Fruit fly (Drosophila melanogaster): ENCODE data around the gene Cpr76Ba.
A peak's percentile ranks its signal among the peaks of the same experiment; 100 is the strongest.

Cpr76Ba gene

DNA sequence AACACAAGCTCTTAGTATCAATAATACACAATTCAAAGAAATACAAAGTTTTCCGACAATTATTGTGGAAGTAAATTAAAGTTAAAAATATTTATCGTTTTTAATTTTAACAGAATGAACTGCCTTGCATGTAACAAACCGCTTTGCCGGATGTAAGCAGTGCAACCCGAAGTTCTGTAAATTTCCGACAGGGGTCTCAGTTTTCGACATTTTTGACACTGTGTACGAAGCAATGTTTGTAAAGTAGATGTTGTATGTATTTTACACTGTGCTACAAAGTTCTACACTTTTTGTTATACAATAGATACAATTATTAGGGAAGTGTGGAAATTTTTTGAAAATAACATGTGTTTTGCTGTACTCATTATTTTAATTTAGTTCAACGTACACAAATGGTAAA lies 1.6 kb downstream of the Cpr76Ba start (continued):
- TF ChIP-seq Hr39 (GFP tag; optimal IDR thresholded peaks at IDR 0.05) (peak; percentile 74), salr (GFP tag; optimal IDR thresholded peaks at IDR 0.05) (peak in 1 of 2 experiments; percentile 73), Gug (GFP tag; IDR thresholded peaks at IDR 0.05) (no peak), fkh (GFP tag; optimal IDR thresholded peaks at IDR 0.05) (no peak), fd59A (GFP tag; optimal IDR thresholded peaks at IDR 0.05) (no peak), CG4318 (GFP tag; optimal IDR thresholded peaks at IDR 0.05) (no peak), CG10669 (GFP tag; optimal IDR thresholded peaks at IDR 0.05) (peak; percentile 34), CG15336 (GFP tag; IDR thresholded peaks at IDR 0.05) (no peak), fd85E (GFP tag; optimal IDR thresholded peaks at IDR 0.05) (no peak), topi (GFP tag; optimal IDR thresholded peaks at IDR 0.05) (peak; percentile 60), CG8319 (GFP tag; optimal IDR thresholded peaks at IDR 0.05) (peak; percentile 39), CG3919 (GFP tag; optimal IDR thresholded peaks at IDR 0.05) (peak; percentile 70), eg (GFP tag; IDR thresholded peaks at IDR 0.05) (peak; percentile 75), CG9139 (GFP tag; optimal IDR thresholded peaks at IDR 0.05) (no peak), ss (GFP tag; optimal IDR thresholded peaks at IDR 0.05) (no peak), Sox102F (GFP tag; optimal IDR thresholded peaks at IDR 0.05) (no peak), Eip78C (GFP tag) (peak; percentile 79), spab (GFP tag; optimal IDR thresholded peaks at IDR 0.05) (no peak), CG6808 (GFP tag; optimal IDR thresholded peaks at IDR 0.05) (no peak), Hr38 (GFP tag; optimal IDR thresholded peaks at IDR 0.05) (no peak), cyc (GFP tag; optimal IDR thresholded peaks at IDR 0.05) (peak; percentile 82), esn (GFP tag; optimal IDR thresholded peaks at IDR 0.05) (no peak), CG6792 (GFP tag; optimal IDR thresholded peaks at IDR 0.05) (peak; percentile 47), pdm3 (GFP tag; optimal IDR thresholded peaks at IDR 0.05) (peak; percentile 60), achi (GFP tag; optimal IDR thresholded peaks at IDR 0.05) (no peak), CG6163 (GFP tag; IDR thresholded peaks at IDR 0.05) (peak; percentile 85), Sox14 (GFP tag; optimal IDR thresholded peaks at IDR 0.05) (no peak), CG8632 (GFP tag; optimal IDR thresholded peaks at IDR 0.05) (no peak), Sox15 (GFP tag; optimal IDR thresholded peaks at IDR 0.05) (peak; percentile 34), CG8119 (GFP tag; IDR thresholded peaks at IDR 0.05) (no peak), CG11294 (GFP tag; IDR thresholded peaks at IDR 0.05) (no peak), vri (GFP tag; optimal IDR thresholded peaks at IDR 0.05) (no peak), CG3032 (tag; optimal IDR thresholded peaks at IDR 0.05) (no peak), CG6276 (GFP tag; optimal IDR thresholded peaks at IDR 0.05) (no peak), OdsH (GFP tag; optimal IDR thresholded peaks at IDR 0.05) (peak; percentile 64), lz (GFP tag; optimal IDR thresholded peaks at IDR 0.05) (peak; percentile 76)

DNA sequence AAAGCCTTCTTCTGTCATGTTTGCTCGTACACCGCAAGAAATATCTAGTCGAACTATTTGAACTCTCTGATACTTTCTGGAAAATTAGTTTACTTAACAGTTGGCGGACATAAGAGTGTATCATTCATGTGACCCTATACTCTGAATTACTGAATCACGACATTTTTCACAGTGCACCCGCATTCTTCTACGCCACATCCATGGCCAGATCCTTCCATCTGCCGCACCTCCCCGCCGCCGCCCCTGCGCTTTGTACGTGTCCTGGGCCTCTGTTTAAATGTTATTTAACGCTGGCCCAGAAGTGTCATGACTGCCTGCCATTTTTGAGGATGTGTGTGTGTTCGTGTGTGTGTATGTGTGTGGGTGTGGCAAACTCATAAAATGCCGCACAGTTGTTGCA lies 5.5 kb downstream of the Cpr76Ba start:
- TF ChIP-seq fd59A (GFP tag; optimal IDR thresholded peaks at IDR 0.05) (no peak), CG6792 (GFP tag; optimal IDR thresholded peaks at IDR 0.05) (no peak), svp (GFP tag) (peak; percentile 22), CG3032 (tag; optimal IDR thresholded peaks at IDR 0.05) (no peak)

DNA sequence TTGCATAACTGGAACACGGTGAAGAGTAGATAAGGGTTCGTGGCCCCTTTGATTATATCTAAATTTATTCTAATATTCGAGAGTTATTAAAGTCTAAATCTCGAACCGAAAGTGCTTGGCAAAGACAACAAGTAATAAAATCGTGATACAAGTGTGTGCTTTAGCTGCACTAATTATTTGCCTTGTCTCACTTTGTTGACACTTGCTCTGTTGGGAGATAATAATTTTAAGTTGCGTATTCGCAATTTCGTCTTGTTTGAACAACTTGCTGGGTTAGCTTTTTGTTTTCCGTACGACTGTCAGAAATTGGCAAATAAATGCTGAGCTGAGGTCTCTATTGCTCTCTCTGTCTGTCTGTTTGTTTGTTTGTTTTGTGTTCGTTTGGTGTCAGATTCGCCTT lies 13.4 kb downstream of the Cpr76Ba start:
- TF ChIP-seq CG11762 (GFP tag; optimal IDR thresholded peaks at IDR 0.05; ENCODE audit: insufficient read depth) (no peak), vri (GFP tag; optimal IDR thresholded peaks at IDR 0.05) (peak; percentile 15), OdsH (GFP tag; optimal IDR thresholded peaks at IDR 0.05) (no peak), Sox14 (GFP tag; optimal IDR thresholded peaks at IDR 0.05) (no peak), Eip78C (GFP tag) (peak; percentile 38), CG8119 (GFP tag; IDR thresholded peaks at IDR 0.05) (no peak), CG9139 (GFP tag; optimal IDR thresholded peaks at IDR 0.05) (no peak), fd85E (GFP tag; optimal IDR thresholded peaks at IDR 0.05) (no peak), CG11902 (GFP tag; optimal IDR thresholded peaks at IDR 0.05) (no peak), CG1621 (tag; optimal IDR thresholded peaks at IDR 0.05) (no peak), fkh (GFP tag; optimal IDR thresholded peaks at IDR 0.05) (peak; percentile 78)

Data from whole organism, prepupa.